Worm (Caenorhabditis elegans): Measurements from ENCODE around the gene swt-2.
A peak's percentile ranks its signal among the peaks of the same experiment; 100 is the strongest.

Gene swt-2

ce11 chrV:7492924-7493323 lies 37.0 kb upstream of the swt-2 start, which contains the start of gene srbc-10:
TSS of gene srbc-10 (minus strand) at chrV:7493024.
- TF ChIP-seq nhr-237 (tag; optimal IDR thresholded peaks at IDR 0.05) (no peak), mdl-1 (tag; optimal IDR thresholded peaks at IDR 0.05) (no peak), nhr-77 (tag; optimal IDR thresholded peaks at IDR 0.05) (no peak), elt-3 (tag; optimal IDR thresholded peaks at IDR 0.05) (no peak), fos-1 (tag; optimal IDR thresholded peaks at IDR 0.05) (no peak), R02D3.7 (tag; optimal IDR thresholded peaks at IDR 0.05) (no peak)

ce11 chrV:7495189-7495588 lies 34.8 kb upstream of the swt-2 start, which contains the start of gene srbc-11:
TSS of gene srbc-11 (minus strand) at chrV:7495289.
- TF ChIP-seq daf-12 (tag; optimal IDR thresholded peaks at IDR 0.05) = no peak
- no peak for TF ChIP-seq mml-1 (tag; optimal IDR thresholded peaks at IDR 0.05)
- TF ChIP-seq fos-1 (tag; optimal IDR thresholded peaks at IDR 0.05) = no peak
- no peak for TF ChIP-seq nhr-237 (tag; optimal IDR thresholded peaks at IDR 0.05)
- TF ChIP-seq lin-15B (tag; optimal IDR thresholded peaks at IDR 0.05) = no peak
- TF ChIP-seq nhr-43 (tag; optimal IDR thresholded peaks at IDR 0.05; ENCODE audit: poor library complexity, severe bottlenecking) = no peak
- no peak for TF ChIP-seq sea-2 (GFP tag; optimal IDR thresholded peaks at IDR 0.05)
- no peak for TF ChIP-seq ceh-82 (tag; optimal IDR thresholded peaks at IDR 0.05)
- TF ChIP-seq egl-27 (tag; optimal IDR thresholded peaks at IDR 0.05) = no peak
- TF ChIP-seq mdl-1 (tag; optimal IDR thresholded peaks at IDR 0.05) = no peak
- no peak for TF ChIP-seq nhr-23 (tag; optimal IDR thresholded peaks at IDR 0.05)
- TF ChIP-seq ztf-11 (tag; optimal IDR thresholded peaks at IDR 0.05) = no peak
- TF ChIP-seq eor-1 (tag; optimal IDR thresholded peaks at IDR 0.05) = no peak
- TF ChIP-seq nhr-25 (tag; optimal IDR thresholded peaks at IDR 0.05) = no peak
- TF ChIP-seq lsy-12 (tag; optimal IDR thresholded peaks at IDR 0.05) = no peak

ce11 chrV:7497440-7497839 lies 32.5 kb upstream of the swt-2 start, which contains the start of gene srh-79:
TSS of gene srh-79 (plus strand) at chrV:7497740.
- no peak for TF ChIP-seq daf-12 (tag; optimal IDR thresholded peaks at IDR 0.05)
- no peak for TF ChIP-seq eor-1 (tag; optimal IDR thresholded peaks at IDR 0.05)
- TF ChIP-seq nhr-28 (tag; optimal IDR thresholded peaks at IDR 0.05) = no peak
- TF ChIP-seq sea-2 (GFP tag; optimal IDR thresholded peaks at IDR 0.05) = no peak
- no peak for TF ChIP-seq nhr-67 (tag; optimal IDR thresholded peaks at IDR 0.05)

ce11 chrV:7501194-7501593 lies 28.7 kb upstream of the swt-2 start:
- TF ChIP-seq egl-5 (tag; optimal IDR thresholded peaks at IDR 0.05) = no peak
- TF ChIP-seq eor-1 (tag; optimal IDR thresholded peaks at IDR 0.05) = no peak
- no peak for TF ChIP-seq nhr-11 (tag; optimal IDR thresholded peaks at IDR 0.05)
- TF ChIP-seq daf-12 (tag; optimal IDR thresholded peaks at IDR 0.05) = no peak
- TF ChIP-seq elt-1 (tag; optimal IDR thresholded peaks at IDR 0.05) = no peak
- no peak for TF ChIP-seq ztf-11 (tag; optimal IDR thresholded peaks at IDR 0.05)
- TF ChIP-seq unc-62 (GFP tag; optimal IDR thresholded peaks at IDR 0.05) = no peak
- TF ChIP-seq mdl-1 (tag; optimal IDR thresholded peaks at IDR 0.05) = no peak
- no peak for TF ChIP-seq lin-15B (tag; optimal IDR thresholded peaks at IDR 0.05)

- TF ChIP-seq pqm-1 (tag; optimal IDR thresholded peaks at IDR 0.05) = no peak
- no peak for TF ChIP-seq ama-1 (optimal IDR thresholded peaks at IDR 0.05)
- TF ChIP-seq nhr-77 (tag; optimal IDR thresholded peaks at IDR 0.05) = no peak
- no peak for TF ChIP-seq pha-4 (tag; optimal IDR thresholded peaks at IDR 0.05)
- TF ChIP-seq snpc-4 (tag; optimal IDR thresholded peaks at IDR 0.05) = no peak
- no peak for TF ChIP-seq zag-1 (tag; optimal IDR thresholded peaks at IDR 0.05)
- TF ChIP-seq daf-12 (tag; optimal IDR thresholded peaks at IDR 0.05) = no peak
- TF ChIP-seq lin-15B (tag; optimal IDR thresholded peaks at IDR 0.05) = no peak
- TF ChIP-seq nhr-25 (tag; optimal IDR thresholded peaks at IDR 0.05) = no peak
These were observed 25.7 kb upstream of the swt-2 start, which contains the start of gene srh-229 for ce11 chrV:7504271-7504670. TSS of gene srh-229 (minus strand) at chrV:7504371.

- TF ChIP-seq nhr-43 (tag; optimal IDR thresholded peaks at IDR 0.05; ENCODE audit: poor library complexity, severe bottlenecking) (peak; percentile 25), nhr-237 (tag; optimal IDR thresholded peaks at IDR 0.05) (no peak), elt-2 (tag; optimal IDR thresholded peaks at IDR 0.05) (peak; percentile 23)
These were observed 23.7 kb upstream of the swt-2 start for ce11 chrV:7506207-7506606.

- no peak for TF ChIP-seq nhr-67 (tag; optimal IDR thresholded peaks at IDR 0.05)
- TF ChIP-seq elt-1 (tag; optimal IDR thresholded peaks at IDR 0.05) = no peak
- no peak for TF ChIP-seq fos-1 (tag; optimal IDR thresholded peaks at IDR 0.05)
- TF ChIP-seq nhr-23 (tag; optimal IDR thresholded peaks at IDR 0.05) = peak; percentile 56
- no peak for TF ChIP-seq elt-2 (tag; optimal IDR thresholded peaks at IDR 0.05)
These were observed 21.3 kb upstream of the swt-2 start, which contains the start of the genes str-31 and nhr-172 for ce11 chrV:7508566-7509044. TSS of gene str-31 (minus strand) at chrV:7508666. TSS of gene nhr-172 (plus strand) at chrV:7508994.
